Fruit fly (Drosophila melanogaster) whole organism, embryonic: ENCODE measurements around the gene CG11342.
A peak's percentile ranks its signal among the peaks of the same experiment; 100 is the strongest.

ENCODE experiments used
- Atf-2 ChIP-seq: fragments of 200-800 bp; sonication (Bioruptor generic); optimal IDR thresholded peaks from 2 replicates; lab custom pipeline; 2016; ENCODE audit warnings: missing biosample characterization, missing genetic modification characterization
- Bgb ChIP-seq: fragments of 200-800 bp; sonication (Bioruptor generic); IDR thresholded peaks from 2 replicates; pipeline ENCODE4 v1.3.6; 2022; ENCODE audit warnings: missing biosample characterization, missing genetic modification characterization; ENCODE audit not compliant: partially characterized antibody
- CG11504 ChIP-seq: fragments of 200-800 bp; sonication (Bioruptor generic); optimal IDR thresholded peaks from 3 replicates; lab custom pipeline; 2019; ENCODE audit warnings: missing biosample characterization, mild to moderate bottlenecking, missing genetic modification characterization, moderate library complexity
- CG1233 ChIP-seq: fragments of 200-800 bp; sonication (Bioruptor generic); optimal IDR thresholded peaks from 4 replicates; lab custom pipeline; 2018; ENCODE audit warnings: missing biosample characterization, mild to moderate bottlenecking, missing genetic modification characterization
- CG15269 ChIP-seq: fragments of 200-800 bp; sonication (Bioruptor generic); optimal IDR thresholded peaks from 2 replicates; lab custom pipeline; 2018; ENCODE audit warnings: missing biosample characterization, mild to moderate bottlenecking, missing genetic modification characterization, moderate library complexity
- CG1647 ChIP-seq: fragments of 200-800 bp; sonication (Bioruptor generic); optimal IDR thresholded peaks from 3 replicates; lab custom pipeline; 2016; ENCODE audit warnings: missing biosample characterization, missing genetic modification characterization
- CG18476 ChIP-seq: fragments of 200-800 bp; sonication (Bioruptor generic); optimal IDR thresholded peaks from 2 replicates; lab custom pipeline; 2016; ENCODE audit warnings: missing biosample characterization, mild to moderate bottlenecking, missing genetic modification characterization
- CG2712 ChIP-seq: fragments of 200-800 bp; optimal IDR thresholded peaks from 3 replicates; lab custom pipeline; 2019; ENCODE audit warnings: missing biosample characterization, mild to moderate bottlenecking, missing genetic modification characterization, moderate library complexity
- CG30403 ChIP-seq: fragments of 200-800 bp; sonication (Bioruptor generic); optimal IDR thresholded peaks from 3 replicates; lab custom pipeline; 2016; ENCODE audit warnings: missing biosample characterization, missing genetic modification characterization
- CG31388 ChIP-seq: fragments of 200-800 bp; sonication (Bioruptor generic); optimal IDR thresholded peaks from 2 replicates; lab custom pipeline; 2016; ENCODE audit warnings: missing biosample characterization, missing genetic modification characterization
- CG3847 ChIP-seq: fragments of 200-800 bp; sonication (Bioruptor generic); IDR thresholded peaks from 2 replicates; pipeline ENCODE4 v1.3.6; 2022; ENCODE audit warnings: missing biosample characterization, missing genetic modification characterization
- CG4854 ChIP-seq: fragments of 200-800 bp; sonication (Bioruptor generic); optimal IDR thresholded peaks from 2 replicates; lab custom pipeline; 2016; ENCODE audit warnings: missing biosample characterization, missing genetic modification characterization, inconsistent platforms
- CG6813 ChIP-seq: fragments of 200-800 bp; sonication (Bioruptor generic); optimal IDR thresholded peaks from 2 replicates; lab custom pipeline; 2017; ENCODE audit warnings: missing biosample characterization, missing genetic modification characterization, mild to moderate bottlenecking, moderate library complexity, missing genetic modification reagents
- CG8281 ChIP-seq: fragments of 200-800 bp; sonication (Bioruptor generic); optimal IDR thresholded peaks from 2 replicates; lab custom pipeline; 2018; ENCODE audit warnings: missing biosample characterization, mild to moderate bottlenecking, missing genetic modification characterization, moderate library complexity
- CG8924 ChIP-seq: fragments of 200-800 bp; optimal IDR thresholded peaks from 3 replicates; lab custom pipeline; 2019; ENCODE audit warnings: missing biosample characterization, mild to moderate bottlenecking, missing genetic modification characterization, moderate library complexity
- CG9817 ChIP-seq: fragments of 200-800 bp; sonication (Bioruptor generic); optimal IDR thresholded peaks from 2 replicates; lab custom pipeline; 2018; ENCODE audit warnings: missing biosample characterization, mild to moderate bottlenecking, missing genetic modification characterization, moderate library complexity
- Camta ChIP-seq: fragments of 200-800 bp; sonication (Bioruptor generic); optimal IDR thresholded peaks from 2 replicates; lab custom pipeline; 2016; ENCODE audit warnings: missing biosample characterization, missing genetic modification characterization
- D19A ChIP-seq: fragments of 200-800 bp; optimal IDR thresholded peaks from 3 replicates; lab custom pipeline; 2019; ENCODE audit warnings: missing biosample characterization, mild to moderate bottlenecking, missing genetic modification characterization, moderate library complexity
- D19B ChIP-seq: fragments of 200-800 bp; sonication (Bioruptor generic); optimal IDR thresholded peaks from 2 replicates; lab custom pipeline; 2017; ENCODE audit warnings: missing biosample characterization, mild to moderate bottlenecking, missing genetic modification characterization
- Fer3 ChIP-seq: fragments of 200-800 bp; sonication (Bioruptor generic); optimal IDR thresholded peaks from 2 replicates; lab custom pipeline; 2018; ENCODE audit warnings: missing biosample characterization, mild to moderate bottlenecking, missing genetic modification characterization, moderate library complexity
- Gsc ChIP-seq: fragments of 200-800 bp; sonication (Bioruptor generic); IDR thresholded peaks from 2 replicates; pipeline ENCODE4 v1.3.6; 2022; ENCODE audit warnings: missing biosample characterization, missing genetic modification characterization
- Hand ChIP-seq: fragments of 200-800 bp; sonication (Bioruptor generic); optimal IDR thresholded peaks from 2 replicates; lab custom pipeline; 2017; ENCODE audit warnings: mild to moderate bottlenecking, missing biosample characterization, missing genetic modification reagents, missing genetic modification characterization
- HmgZ ChIP-seq: fragments of 200-800 bp; sonication (Bioruptor generic); optimal IDR thresholded peaks from 2 replicates; lab custom pipeline; 2018; ENCODE audit warnings: missing biosample characterization, mild to moderate bottlenecking, missing genetic modification characterization
- Hmr ChIP-seq: fragments of 200-800 bp; sonication (Bioruptor generic); optimal IDR thresholded peaks from 3 replicates; lab custom pipeline; 2017; ENCODE audit warnings: mild to moderate bottlenecking, missing biosample characterization, missing genetic modification reagents, missing genetic modification characterization
- Hmx ChIP-seq: fragments of 200-800 bp; sonication (Bioruptor generic); optimal IDR thresholded peaks from 2 replicates; lab custom pipeline; 2016; ENCODE audit warnings: missing biosample characterization, missing genetic modification characterization
- Hsf ChIP-seq: fragments of 200-800 bp; sonication (Bioruptor generic); optimal IDR thresholded peaks from 3 replicates; lab custom pipeline; 2016; ENCODE audit warnings: missing biosample characterization, missing genetic modification characterization
- Lhr ChIP-seq: fragments of 200-800 bp; sonication (Bioruptor generic); optimal IDR thresholded peaks from 3 replicates; lab custom pipeline; 2017; ENCODE audit warnings: mild to moderate bottlenecking, missing biosample characterization, missing genetic modification reagents, missing genetic modification characterization
- MTF-1 ChIP-seq: fragments of 200-800 bp; sonication (Bioruptor generic); optimal IDR thresholded peaks from 2 replicates; lab custom pipeline; 2018; ENCODE audit warnings: missing biosample characterization, mild to moderate bottlenecking, missing genetic modification characterization, borderline replicate concordance
- PHDP ChIP-seq: fragments of 200-800 bp; sonication (Bioruptor generic); optimal IDR thresholded peaks from 3 replicates; lab custom pipeline; 2018; ENCODE audit warnings: missing biosample characterization, mild to moderate bottlenecking, missing genetic modification characterization, moderate library complexity
- Ptx1 ChIP-seq: fragments of 200-800 bp; sonication (Bioruptor generic); IDR thresholded peaks from 2 replicates; pipeline ENCODE4 v1.3.6; 2022; ENCODE audit warnings: missing biosample characterization, missing genetic modification characterization
- Rx ChIP-seq: fragments of 200-800 bp; sonication (Bioruptor generic); IDR thresholded peaks from 2 replicates; pipeline ENCODE4 v1.3.6; 2022; ENCODE audit warnings: missing biosample characterization, missing genetic modification characterization
- Sox100B ChIP-seq: fragments of 200-800 bp; sonication (Bioruptor generic); optimal IDR thresholded peaks from 3 replicates; lab custom pipeline; 2018; ENCODE audit warnings: missing biosample characterization, mild to moderate bottlenecking, missing genetic modification characterization
- Stat92E ChIP-seq, 3 experiments: fragments of >200 bp in 2 of 3; fragments of 200-800 bp in 1 of 3; sonication (Bioruptor generic) in 1 of 3; optimal IDR thresholded peaks; 2 replicates each; lab custom pipeline; 2017 to 2019; ENCODE audit warnings: missing biosample characterization in 3 of 3, missing genetic modification characterization in 3 of 3, mild to moderate bottlenecking in 1 of 3, moderate library complexity in 1 of 3
- Xrp1 ChIP-seq: fragments of 200-800 bp; sonication (Bioruptor generic); IDR thresholded peaks from 2 replicates; pipeline ENCODE4 v1.3.6; 2022; ENCODE audit warnings: missing biosample characterization, missing genetic modification characterization
- cato ChIP-seq: fragments of 200-800 bp; sonication (Bioruptor generic); optimal IDR thresholded peaks from 2 replicates; lab custom pipeline; 2016; ENCODE audit warnings: missing biosample characterization, missing genetic modification characterization, borderline replicate concordance
- fu2 ChIP-seq: fragments of 200-800 bp; sonication (Bioruptor generic); optimal IDR thresholded peaks from 2 replicates; lab custom pipeline; 2016; ENCODE audit warnings: missing biosample characterization, missing genetic modification characterization
- grn ChIP-seq: fragments of 200-800 bp; sonication (Bioruptor generic); optimal IDR thresholded peaks from 3 replicates; lab custom pipeline; 2017; ENCODE audit warnings: missing biosample characterization, missing genetic modification characterization
- gt ChIP-seq: fragments of 200-800 bp; sonication (Bioruptor generic); IDR thresholded peaks from 2 replicates; pipeline ENCODE4 v1.3.6; 2022; ENCODE audit warnings: missing biosample characterization, missing genetic modification characterization
- hkb ChIP-seq, 2 experiments: fragments of 200-800 bp in 1 of 2; fragments of >200 bp in 1 of 2; sonication (Bioruptor generic) in 1 of 2; IDR thresholded peaks in 1 of 2; optimal IDR thresholded peaks in 1 of 2; 2 replicates each; pipeline versions ENCODE4 v1.3.6 to Lab custom; 2017 to 2022; ENCODE audit warnings: missing biosample characterization in 1 of 2, missing genetic modification characterization in 1 of 2
- hth ChIP-seq: fragments of >200 bp; optimal IDR thresholded peaks from 2 replicates; lab custom pipeline; 2017; ENCODE audit warnings: inconsistent platforms
- klu ChIP-seq: fragments of 200-800 bp; sonication (Bioruptor generic); IDR thresholded peaks from 2 replicates; pipeline ENCODE4 v1.3.6; 2022; ENCODE audit warnings: missing biosample characterization, missing genetic modification characterization
- lbe ChIP-seq: fragments of 200-800 bp; sonication (Bioruptor generic); optimal IDR thresholded peaks from 2 replicates; lab custom pipeline; 2016; ENCODE audit warnings: missing biosample characterization, mild to moderate bottlenecking, missing genetic modification characterization
- lola ChIP-seq, 3 experiments: fragments of >200 bp in 2 of 3; fragments of 200-800 bp in 1 of 3; sonication (Bioruptor generic) in 1 of 3; optimal IDR thresholded peaks; 2 replicates each; lab custom pipeline; 2017 to 2019; ENCODE audit warnings: missing biosample characterization in 3 of 3, missing genetic modification characterization in 3 of 3, mild to moderate bottlenecking in 1 of 3, moderate library complexity in 1 of 3
- nom ChIP-seq: fragments of 200-800 bp; sonication (Bioruptor generic); optimal IDR thresholded peaks from 2 replicates; lab custom pipeline; 2017; ENCODE audit warnings: missing biosample characterization, missing genetic modification characterization, mild to moderate bottlenecking, moderate library complexity, missing genetic modification reagents
- ranshi ChIP-seq: fragments of 200-800 bp; sonication (Bioruptor generic); IDR thresholded peaks from 2 replicates; pipeline ENCODE4 v1.3.6; 2022; ENCODE audit warnings: missing biosample characterization, missing genetic modification characterization
- scrt ChIP-seq: fragments of 200-800 bp; sonication (Bioruptor generic); optimal IDR thresholded peaks from 2 replicates; lab custom pipeline; 2018; ENCODE audit warnings: missing biosample characterization, mild to moderate bottlenecking, missing genetic modification characterization, moderate library complexity
- sd ChIP-seq: fragments of 200-800 bp; sonication (Bioruptor generic); optimal IDR thresholded peaks from 3 replicates; lab custom pipeline; 2018; ENCODE audit warnings: missing biosample characterization, mild to moderate bottlenecking, missing genetic modification characterization, moderate library complexity
- sens-2 ChIP-seq: fragments of 200-800 bp; sonication (Bioruptor generic); IDR thresholded peaks from 2 replicates; pipeline ENCODE4 v1.3.6; 2022; ENCODE audit warnings: missing biosample characterization, missing genetic modification characterization
- vvl ChIP-seq: fragments of 200-800 bp; sonication (Bioruptor generic); IDR thresholded peaks from 2 replicates; pipeline ENCODE4 v1.3.6; 2022; ENCODE audit warnings: missing biosample characterization, missing genetic modification characterization
- wor ChIP-seq: fragments of 200-800 bp; sonication (Bioruptor generic); IDR thresholded peaks from 2 replicates; pipeline ENCODE4 v1.3.6; 2022; ENCODE audit warnings: missing biosample characterization, missing genetic modification characterization

The CG11342 gene

DNA sequence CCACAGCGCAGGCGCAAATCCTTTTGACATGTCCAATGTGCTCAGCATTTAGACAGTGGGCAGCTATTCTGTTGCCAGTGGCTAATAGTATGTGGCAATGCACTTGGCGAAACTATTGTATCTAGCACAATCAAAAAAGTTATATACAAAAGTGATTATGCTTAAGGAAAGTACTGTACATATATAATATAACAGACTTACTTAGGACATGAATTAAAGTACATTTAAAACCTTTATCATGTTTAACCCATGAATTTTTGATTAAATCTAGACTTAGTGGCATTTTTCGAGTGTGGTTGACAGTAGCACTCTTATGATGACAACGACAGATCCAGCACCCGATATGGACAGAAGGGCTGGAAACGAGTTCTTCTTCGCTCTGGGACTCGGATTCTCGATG, 15.8 kb upstream of the CG11342 start:
- TF ChIP-seq Hmx (GFP tag; lab: Kevin White, UChicago) (no peak), Stat92E (GFP tag; optimal IDR thresholded peaks at IDR 0.05; lab: Kevin White, UChicago) (no peak), CG1647 (GFP tag; lab: Kevin White, UChicago) (no peak), Xrp1 (peak; percentile 38; the same call in 1 of the 2 replicates), CG2712 (tag; lab: Kevin White, UChicago) (peak; percentile 29), Sox100B (GFP tag; lab: Kevin White, UChicago) (no peak), ranshi (GFP tag; lab: Robert Waterston, UW) (0 out of 2 replicates have a peak, but pooled peaks have one; percentile 9), Lhr (GFP tag; lab: Kevin White, UChicago) (no peak), Bgb (GFP tag; lab: Robert Waterston, UW) (no peak), CG18476 (GFP tag; lab: Kevin White, UChicago) (peak; percentile 4), Rx (GFP tag; lab: Robert Waterston, UW) (no peak), CG15269 (no peak), lola (GFP tag; optimal IDR thresholded peaks at IDR 0.05; lab: Kevin White, UChicago) (peak in 1 of 3 experiments; percentile 8), wor (GFP tag; lab: Robert Waterston, UW) (no peak), Ptx1 (GFP tag; lab: Robert Waterston, UW) (no peak), Camta (GFP tag; lab: Kevin White, UChicago) (no peak), CG8281 (no peak), fu2 (GFP tag; lab: Kevin White, UChicago) (no peak), sens-2 (GFP tag; lab: Robert Waterston, UW) (no peak), CG8924 (tag; lab: Kevin White, UChicago) (no peak), CG9817 (tag; lab: Kevin White, UChicago) (no peak), CG31388 (GFP tag; lab: Kevin White, UChicago) (no peak), klu (GFP tag; lab: Robert Waterston, UW) (no peak), hth (lab: Kevin White, UChicago) (no peak), CG4854 (GFP tag; lab: Kevin White, UChicago) (no peak), Hand (GFP tag; lab: Kevin White, UChicago) (no peak), Hsf (GFP tag; lab: Kevin White, UChicago) (no peak), nom (GFP tag; lab: Kevin White, UChicago) (peak; percentile 67), D19A (tag; lab: Kevin White, UChicago) (peak; percentile 18), CG3847 (no peak), PHDP (tag; lab: Kevin White, UChicago) (no peak), CG11504 (peak; percentile 2), scrt (GFP tag; lab: Kevin White, UChicago) (no peak), sd (tag; lab: Kevin White, UChicago) (no peak), D19B (GFP tag; lab: Kevin White, UChicago) (no peak), CG6813 (no peak), Atf-2 (GFP tag; lab: Kevin White, UChicago) (no peak), Hmr (GFP tag; lab: Kevin White, UChicago) (no peak), CG1233 (GFP tag; lab: Kevin White, UChicago) (no peak), hkb (optimal IDR thresholded peaks at IDR 0.05; lab: Kevin White, UChicago) (no peak), hkb (GFP tag; IDR thresholded peaks at IDR 0.05; lab: Robert Waterston, UW) (no peak), Gsc (GFP tag; lab: Robert Waterston, UW) (no peak), CG30403 (GFP tag; lab: Kevin White, UChicago) (no peak), lbe (GFP tag; lab: Kevin White, UChicago) (peak; percentile 21), grn (GFP tag; lab: Kevin White, UChicago) (no peak), MTF-1 (GFP tag; lab: Kevin White, UChicago) (no peak), HmgZ (no peak), vvl (GFP tag; lab: Robert Waterston, UW) (no peak), Fer3 (tag; lab: Kevin White, UChicago) (no peak), cato (no peak), gt (no peak)
